Fruit fly (Drosophila melanogaster) Kc167 (cell line): Measurements from ENCODE around the gene Thor.

Experiments
- h ChIP-seq: fragments of >200 bp; optimal IDR thresholded peaks from 3 replicates; lab custom pipeline; 2018; ENCODE audit warnings: missing external identifiers
- psq ChIP-seq: fragments of >200 bp; optimal IDR thresholded peaks from 2 replicates; lab custom pipeline; 2017; ENCODE audit warnings: missing external identifiers

DNA sequence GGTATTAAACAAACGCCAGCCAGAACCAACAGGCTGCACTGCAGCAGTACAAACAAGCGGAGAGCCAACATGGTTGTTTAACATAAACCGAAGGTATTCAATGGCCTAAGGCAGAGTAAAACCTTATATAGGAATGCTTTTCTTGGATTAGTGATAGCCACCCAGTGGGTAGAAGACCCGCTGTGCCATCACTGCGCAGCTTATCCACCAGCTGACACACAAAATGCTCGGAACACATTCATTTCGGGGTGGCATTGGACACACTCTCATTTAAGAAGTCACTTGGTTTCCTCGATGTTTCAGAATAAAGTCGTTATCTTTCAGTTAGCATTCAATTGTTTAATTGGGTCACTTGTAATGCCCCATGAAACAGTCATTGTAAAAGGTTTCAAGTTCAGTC, 31.8 kb downstream of the Thor start, which contains the start of gene CG31954:
- TF ChIP-seq psq (lab: Kevin White, UChicago) (no peak), h (lab: Kevin White, UChicago) (no peak)
